Fruit fly (Drosophila melanogaster) whole organism, embryonic: ENCODE measurements around the gene RpS12.

ENCODE experiments used
- ATbp ChIP-seq: fragments of 200-800 bp; sonication (Bioruptor generic); optimal IDR thresholded peaks from 2 replicates; lab custom pipeline; 2017; ENCODE audit warnings: missing biosample characterization, mild to moderate bottlenecking, missing genetic modification characterization, missing genetic modification reagents
- Atf3 ChIP-seq: fragments of 200-800 bp; sonication (Bioruptor generic); optimal IDR thresholded peaks from 3 replicates; lab custom pipeline; 2016; ENCODE audit warnings: missing biosample characterization, missing genetic modification characterization
- Bdp1 ChIP-seq: fragments of 200-800 bp; sonication (Bioruptor generic); optimal IDR thresholded peaks from 3 replicates; lab custom pipeline; 2016; ENCODE audit warnings: missing biosample characterization, missing genetic modification characterization
- CG10565 ChIP-seq: fragments of 200-800 bp; sonication (Bioruptor generic); optimal IDR thresholded peaks from 3 replicates; lab custom pipeline; 2016; ENCODE audit warnings: missing biosample characterization, mild to moderate bottlenecking, missing genetic modification characterization
- CG11247 ChIP-seq: fragments of 200-800 bp; sonication (Bioruptor generic); IDR thresholded peaks from 2 replicates; pipeline ENCODE4 v1.3.6; 2022; ENCODE audit warnings: missing biosample characterization, missing genetic modification characterization
- CG13424 ChIP-seq: fragments of 200-800 bp; sonication (Bioruptor generic); optimal IDR thresholded peaks from 2 replicates; lab custom pipeline; 2019; ENCODE audit warnings: missing biosample characterization, mild to moderate bottlenecking, missing genetic modification characterization, moderate library complexity
- CG16813 ChIP-seq: fragments of 200-800 bp; sonication (Bioruptor generic); IDR thresholded peaks from 3 replicates; pipeline ENCODE4 v1.3.6; 2022; ENCODE audit warnings: missing biosample characterization, missing genetic modification characterization; ENCODE audit not compliant: partially characterized antibody
- CG18011 ChIP-seq: fragments of 200-800 bp; sonication (Bioruptor generic); optimal IDR thresholded peaks from 2 replicates; lab custom pipeline; 2017; ENCODE audit warnings: missing biosample characterization, missing genetic modification characterization, mild to moderate bottlenecking, moderate library complexity, missing genotype
- CG2202 ChIP-seq: fragments of 200-800 bp; sonication (Bioruptor generic); optimal IDR thresholded peaks from 2 replicates; lab custom pipeline; 2018; ENCODE audit warnings: missing biosample characterization, mild to moderate bottlenecking, missing genetic modification characterization
- CG2889 ChIP-seq: fragments of 200-800 bp; sonication (Bioruptor generic); IDR thresholded peaks from 3 replicates; pipeline ENCODE4 v1.3.6; 2022; ENCODE audit warnings: missing biosample characterization, missing genetic modification characterization
- CG30020 ChIP-seq: fragments of 200-800 bp; optimal IDR thresholded peaks from 2 replicates; lab custom pipeline; 2019; ENCODE audit warnings: missing biosample characterization, mild to moderate bottlenecking, missing genetic modification characterization, moderate library complexity
- CG3065 ChIP-seq: fragments of 200-800 bp; sonication (Bioruptor generic); optimal IDR thresholded peaks from 2 replicates; lab custom pipeline; 2016; ENCODE audit warnings: missing biosample characterization, missing genetic modification characterization
- CG31224 ChIP-seq: fragments of 200-800 bp; sonication (Bioruptor generic); IDR thresholded peaks from 2 replicates; pipeline ENCODE4 v1.3.6; 2022; ENCODE audit warnings: missing biosample characterization, missing genetic modification characterization
- CG31388 ChIP-seq: fragments of 200-800 bp; sonication (Bioruptor generic); optimal IDR thresholded peaks from 2 replicates; lab custom pipeline; 2016; ENCODE audit warnings: missing biosample characterization, missing genetic modification characterization
- CG31441 ChIP-seq: fragments of 200-800 bp; sonication (Bioruptor generic); IDR thresholded peaks from 2 replicates; pipeline ENCODE4 v1.3.6; 2022; ENCODE audit warnings: missing biosample characterization, missing genetic modification characterization
- CG34224 ChIP-seq: fragments of 200-800 bp; sonication (Bioruptor generic); IDR thresholded peaks from 3 replicates; pipeline ENCODE4 v1.3.6; 2022; ENCODE audit warnings: missing biosample characterization, missing genetic modification characterization; ENCODE audit not compliant: partially characterized antibody
- CG4282 ChIP-seq: fragments of 200-800 bp; sonication (Bioruptor generic); optimal IDR thresholded peaks from 2 replicates; lab custom pipeline; 2016; ENCODE audit warnings: missing biosample characterization, missing genetic modification characterization
- CG4707 ChIP-seq: fragments of 200-800 bp; sonication (Bioruptor generic); optimal IDR thresholded peaks from 2 replicates; lab custom pipeline; 2018; ENCODE audit warnings: missing biosample characterization, mild to moderate bottlenecking, missing genetic modification characterization, moderate library complexity
- CG5180 ChIP-seq: fragments of 200-800 bp; sonication (Bioruptor generic); optimal IDR thresholded peaks from 3 replicates; lab custom pipeline; 2017; ENCODE audit warnings: missing biosample characterization, missing genetic modification characterization, mild to moderate bottlenecking, moderate library complexity, missing genetic modification reagents
- CG5245 ChIP-seq: fragments of 200-800 bp; sonication (Bioruptor generic); optimal IDR thresholded peaks from 3 replicates; lab custom pipeline; 2016; ENCODE audit warnings: missing biosample characterization, missing genetic modification characterization
- CG6683 ChIP-seq: fragments of 200-800 bp; sonication (Bioruptor generic); optimal IDR thresholded peaks from 2 replicates; lab custom pipeline; 2017; ENCODE audit warnings: missing biosample characterization, mild to moderate bottlenecking, missing genetic modification characterization, missing genetic modification reagents
- CG8924 ChIP-seq: fragments of 200-800 bp; optimal IDR thresholded peaks from 3 replicates; lab custom pipeline; 2019; ENCODE audit warnings: missing biosample characterization, mild to moderate bottlenecking, missing genetic modification characterization, moderate library complexity
- Dp ChIP-seq: fragments of 200-800 bp; sonication (Bioruptor generic); optimal IDR thresholded peaks from 2 replicates; lab custom pipeline; 2018; ENCODE audit warnings: missing biosample characterization, mild to moderate bottlenecking, missing genetic modification characterization, moderate library complexity
- Dref ChIP-seq: fragments of 200-800 bp; sonication (Bioruptor generic); IDR thresholded peaks from 2 replicates; pipeline ENCODE4 v1.3.6; 2022; ENCODE audit warnings: missing biosample characterization, missing genetic modification characterization
- Fer3 ChIP-seq: fragments of 200-800 bp; sonication (Bioruptor generic); optimal IDR thresholded peaks from 2 replicates; lab custom pipeline; 2018; ENCODE audit warnings: missing biosample characterization, mild to moderate bottlenecking, missing genetic modification characterization, moderate library complexity
- Gsc ChIP-seq: fragments of 200-800 bp; sonication (Bioruptor generic); IDR thresholded peaks from 2 replicates; pipeline ENCODE4 v1.3.6; 2022; ENCODE audit warnings: missing biosample characterization, missing genetic modification characterization
- Hand ChIP-seq: fragments of 200-800 bp; sonication (Bioruptor generic); optimal IDR thresholded peaks from 2 replicates; lab custom pipeline; 2017; ENCODE audit warnings: mild to moderate bottlenecking, missing biosample characterization, missing genetic modification reagents, missing genetic modification characterization
- Hey ChIP-seq: fragments of 200-800 bp; sonication (Bioruptor generic); optimal IDR thresholded peaks from 3 replicates; lab custom pipeline; 2018; ENCODE audit warnings: missing biosample characterization, mild to moderate bottlenecking, missing genetic modification characterization
- Hr3 ChIP-seq: fragments of 200-800 bp; sonication (Bioruptor generic); optimal IDR thresholded peaks from 3 replicates; lab custom pipeline; 2016; ENCODE audit warnings: missing biosample characterization, missing genetic modification characterization
- Hr39 ChIP-seq: fragments of >200 bp; optimal IDR thresholded peaks from 2 replicates; lab custom pipeline; 2017
- Max ChIP-seq: fragments of 200-800 bp; sonication (Bioruptor generic); optimal IDR thresholded peaks from 2 replicates; lab custom pipeline; 2016; ENCODE audit warnings: missing biosample characterization, mild to moderate bottlenecking, missing genetic modification characterization
- Opbp ChIP-seq: fragments of 200-800 bp; sonication (Bioruptor generic); IDR thresholded peaks from 3 replicates; pipeline ENCODE4 v1.3.6; 2022; ENCODE audit warnings: missing biosample characterization, missing genetic modification characterization; ENCODE audit not compliant: partially characterized antibody
- Pdp1 ChIP-seq, 2 experiments: fragments of 200-800 bp; sonication (Bioruptor generic); optimal IDR thresholded peaks; 3 replicates each; lab custom pipeline; 2016; ENCODE audit warnings: missing biosample characterization in 2 of 2, missing genetic modification characterization in 2 of 2, mild to moderate bottlenecking in 1 of 2, moderate library complexity in 1 of 2
- Rfx ChIP-seq: fragments of 200-800 bp; sonication (Bioruptor generic); IDR thresholded peaks from 2 replicates; pipeline ENCODE4 v1.3.6; 2022; ENCODE audit warnings: missing biosample characterization, missing genetic modification characterization
- TFAM ChIP-seq: fragments of 200-800 bp; sonication (Bioruptor generic); optimal IDR thresholded peaks from 2 replicates; lab custom pipeline; 2017; ENCODE audit warnings: missing biosample characterization, missing genetic modification characterization, inconsistent platforms
- Vsx1 ChIP-seq: fragments of 200-800 bp; sonication (Bioruptor generic); optimal IDR thresholded peaks from 2 replicates; lab custom pipeline; 2017; ENCODE audit warnings: missing biosample characterization, mild to moderate bottlenecking, missing genetic modification characterization, missing genetic modification reagents
- Xrp1 ChIP-seq: fragments of 200-800 bp; sonication (Bioruptor generic); IDR thresholded peaks from 2 replicates; pipeline ENCODE4 v1.3.6; 2022; ENCODE audit warnings: missing biosample characterization, missing genetic modification characterization
- bowl ChIP-seq: fragments of 200-800 bp; sonication (Bioruptor generic); IDR thresholded peaks from 2 replicates; pipeline ENCODE4 v1.3.6; 2022; ENCODE audit warnings: missing biosample characterization, missing genetic modification characterization
- cg ChIP-seq: fragments of 200-800 bp; sonication (Bioruptor generic); optimal IDR thresholded peaks from 3 replicates; lab custom pipeline; 2019; ENCODE audit warnings: missing biosample characterization, mild to moderate bottlenecking, missing genetic modification characterization, moderate library complexity
- ci ChIP-seq: fragments of 200-800 bp; sonication (Bioruptor generic); IDR thresholded peaks from 3 replicates; pipeline ENCODE4 v1.3.6; 2022; ENCODE audit warnings: missing biosample characterization, missing genetic modification characterization
- dati ChIP-seq: fragments of 200-800 bp; sonication (Bioruptor generic); IDR thresholded peaks from 2 replicates; pipeline ENCODE4 v1.3.6; 2022; ENCODE audit warnings: missing biosample characterization, missing genetic modification characterization
- fd102C ChIP-seq: fragments of 200-800 bp; sonication (Bioruptor generic); optimal IDR thresholded peaks from 2 replicates; lab custom pipeline; 2018; ENCODE audit warnings: missing biosample characterization, mild to moderate bottlenecking, missing genetic modification characterization, moderate library complexity
- gcm2 ChIP-seq: fragments of 200-800 bp; sonication (Bioruptor generic); optimal IDR thresholded peaks from 2 replicates; lab custom pipeline; 2016; ENCODE audit warnings: missing biosample characterization, missing genetic modification characterization
- gsb ChIP-seq: fragments of 200-800 bp; sonication (Bioruptor generic); IDR thresholded peaks from 2 replicates; pipeline ENCODE4 v1.3.6; 2022; ENCODE audit warnings: missing biosample characterization, missing genetic modification characterization
- inv ChIP-seq: fragments of 200-800 bp; sonication (Bioruptor generic); IDR thresholded peaks from 2 replicates; pipeline ENCODE4 v1.3.6; 2022; ENCODE audit warnings: missing biosample characterization, missing genetic modification characterization; ENCODE audit not compliant: partially characterized antibody
- kah ChIP-seq: fragments of 200-800 bp; sonication (Bioruptor generic); optimal IDR thresholded peaks from 2 replicates; lab custom pipeline; 2018; ENCODE audit warnings: missing biosample characterization, mild to moderate bottlenecking, missing genetic modification characterization
- lab ChIP-seq: fragments of 200-800 bp; sonication (Bioruptor generic); optimal IDR thresholded peaks from 3 replicates; lab custom pipeline; 2017; ENCODE audit warnings: missing biosample characterization, missing genetic modification characterization, mild to moderate bottlenecking, moderate library complexity, missing genetic modification reagents
- prd ChIP-seq, 3 experiments: fragments of >200 bp in 2 of 3; fragments of 200-800 bp in 1 of 3; sonication (Bioruptor generic) in 1 of 3; optimal IDR thresholded peaks in 2 of 3; IDR thresholded peaks in 1 of 3; 2 replicates in 2 of 3; 3 replicates in 1 of 3; pipeline versions ENCODE4 v1.3.6 to Lab custom; 2017 to 2022; ENCODE audit warnings: missing biosample characterization in 1 of 3, missing genetic modification characterization in 1 of 3
- sug ChIP-seq: fragments of 200-800 bp; optimal IDR thresholded peaks from 2 replicates; lab custom pipeline; 2019; ENCODE audit warnings: missing biosample characterization, mild to moderate bottlenecking, missing genetic modification characterization, moderate library complexity
- tin ChIP-seq: fragments of 200-800 bp; sonication (Bioruptor generic); optimal IDR thresholded peaks from 3 replicates; lab custom pipeline; 2016; ENCODE audit warnings: missing biosample characterization, missing genetic modification characterization
- wor ChIP-seq: fragments of 200-800 bp; sonication (Bioruptor generic); IDR thresholded peaks from 2 replicates; pipeline ENCODE4 v1.3.6; 2022; ENCODE audit warnings: missing biosample characterization, missing genetic modification characterization

The RpS12 gene

dm6 chr3L:13028740-13029139 lies 5.6 kb downstream of the RpS12 start, which contains the start of gene CG17672 (continued):
- TF ChIP-seq Hand (no peak), gcm2 (GFP tag; lab: Kevin White, UChicago) (no peak), Hey (tag; lab: Kevin White, UChicago) (no peak), wor (GFP tag; lab: Robert Waterston, UW) (no peak), Dp (no peak), CG4707 (GFP tag; lab: Kevin White, UChicago) (no peak), Rfx (GFP tag; lab: Robert Waterston, UW) (no peak), CG8924 (tag; lab: Kevin White, UChicago) (no peak), CG30020 (no peak), TFAM (GFP tag; lab: Kevin White, UChicago) (no peak), CG31441 (no peak), inv (GFP tag; lab: Robert Waterston, UW) (0 out of 2 replicates have a peak, but pooled peaks have one; percentile 14), CG34224 (GFP tag; lab: Robert Waterston, UW) (no peak), sug (no peak), tin (GFP tag; lab: Kevin White, UChicago) (no peak), fd102C (GFP tag; lab: Kevin White, UChicago) (no peak), CG2889 (GFP tag; lab: Robert Waterston, UW) (no peak), ci (GFP tag; lab: Robert Waterston, UW) (peak; percentile 63; the same call in 1 of the 3 replicates), prd (optimal IDR thresholded peaks at IDR 0.05; lab: Kevin White, UChicago) (no peak), prd (GFP tag; IDR thresholded peaks at IDR 0.05; lab: Robert Waterston, UW) (no peak), Hr39 (lab: Kevin White, UChicago) (no peak), Vsx1 (GFP tag; lab: Kevin White, UChicago) (no peak), CG31388 (GFP tag; lab: Kevin White, UChicago) (no peak), Opbp (GFP tag; lab: Robert Waterston, UW) (no peak), CG3065 (no peak), lab (no peak), CG5180 (GFP tag; lab: Kevin White, UChicago) (peak; percentile 23), Dref (GFP tag; lab: Robert Waterston, UW) (no peak), Atf3 (GFP tag; lab: Kevin White, UChicago) (no peak), dati (GFP tag; lab: Robert Waterston, UW) (no peak), CG2202 (no peak), CG11247 (GFP tag; lab: Robert Waterston, UW) (no peak), Max (GFP tag; lab: Kevin White, UChicago) (no peak), CG18011 (GFP tag; lab: Kevin White, UChicago) (no peak), CG4282 (GFP tag; lab: Kevin White, UChicago) (no peak), kah (no peak), bowl (no peak), Hr3 (GFP tag; lab: Kevin White, UChicago) (no peak), CG13424 (tag; lab: Kevin White, UChicago) (no peak), CG10565 (GFP tag; lab: Kevin White, UChicago) (no peak), cg (GFP tag; lab: Kevin White, UChicago) (no peak), Fer3 (no peak), Pdp1 (GFP tag; optimal IDR thresholded peaks at IDR 0.05; lab: Kevin White, UChicago) (no peak), CG6683 (GFP tag; lab: Kevin White, UChicago) (no peak), ATbp (GFP tag; lab: Kevin White, UChicago) (no peak), CG31224 (GFP tag; lab: Robert Waterston, UW) (no peak), gsb (GFP tag; lab: Robert Waterston, UW) (no peak), CG5245 (GFP tag; lab: Kevin White, UChicago) (no peak), Xrp1 (GFP tag; lab: Robert Waterston, UW) (no peak), Bdp1 (GFP tag; lab: Kevin White, UChicago) (no peak), CG16813 (no peak), Gsc (GFP tag; lab: Robert Waterston, UW) (no peak)
